Worm (Caenorhabditis elegans) whole organism, young adult: ENCODE measurements around the gene dhs-19.

Experiments
- B0336.3 ChIP-seq: fragments of 200-800 bp; sonication (Bioruptor generic); IDR thresholded peaks from 2 replicates; pipeline ENCODE4 v1.3.6; 2022; ENCODE audit warnings: missing genetic modification characterization, missing compliant biosample characterization
- C17E4.6 ChIP-seq: fragments of 200-800 bp; sonication (Bioruptor generic); IDR thresholded peaks from 2 replicates; pipeline ENCODE4 v1.3.6; 2022; ENCODE audit warnings: missing genetic modification reagents, missing genetic modification characterization, missing compliant biosample characterization
- F10E7.11 ChIP-seq: sonication (generic microtip); optimal IDR thresholded peaks from 2 replicates; lab custom pipeline; 2017; ENCODE audit warnings: mild to moderate bottlenecking, missing genetic modification characterization, moderate library complexity, missing compliant biosample characterization
- F23B12.7 ChIP-seq: sonication (generic microtip); optimal IDR thresholded peaks from 2 replicates; lab custom pipeline; 2017; ENCODE audit warnings: missing genetic modification characterization, mild to moderate bottlenecking, missing compliant biosample characterization, antibody characterized with exemption, moderate library complexity; ENCODE audit not compliant: insufficient read depth
- F37B4.10 ChIP-seq: fragments of 200-800 bp; sonication (Bioruptor generic); IDR thresholded peaks from 2 replicates; pipeline ENCODE4 v1.3.6; 2022; ENCODE audit warnings: missing genetic modification characterization, missing compliant biosample characterization
- F52B5.7 ChIP-seq: sonication (generic microtip); optimal IDR thresholded peaks from 2 replicates; lab custom pipeline; 2016; ENCODE audit warnings: mild to moderate bottlenecking, missing genetic modification characterization, missing compliant biosample characterization
- T26A5.8 ChIP-seq: sonication (generic microtip); optimal IDR thresholded peaks from 2 replicates; lab custom pipeline; 2016; ENCODE audit warnings: missing genetic modification characterization, missing compliant biosample characterization
- Y56A3A.18 ChIP-seq: fragments of 200-800 bp; sonication (Bioruptor generic); IDR thresholded peaks from 2 replicates; pipeline ENCODE4 v1.3.6; 2022; ENCODE audit warnings: missing genetic modification reagents, missing genetic modification characterization, missing compliant biosample characterization
- ZK185.1 ChIP-seq: sonication (generic microtip); optimal IDR thresholded peaks from 2 replicates; lab custom pipeline; 2016; ENCODE audit warnings: mild to moderate bottlenecking, missing genetic modification characterization, missing compliant biosample characterization; ENCODE audit not compliant: poor library complexity, severe bottlenecking
- akir-1 ChIP-seq: fragments of 200-800 bp; sonication (Bioruptor generic); optimal IDR thresholded peaks from 2 replicates; lab custom pipeline; 2018; ENCODE audit warnings: mild to moderate bottlenecking, missing genetic modification characterization, moderate library complexity, missing compliant biosample characterization
- aptf-2 ChIP-seq: fragments of 200-800 bp; sonication (Bioruptor generic); conservative IDR thresholded peaks from 2 replicates; pipeline ENCODE4 v1.3.6; 2022; ENCODE audit warnings: missing genetic modification reagents, missing genetic modification characterization, missing compliant biosample characterization
- attf-5 ChIP-seq: fragments of 200-800 bp; sonication (Bioruptor generic); optimal IDR thresholded peaks from 2 replicates; lab custom pipeline; 2018; ENCODE audit warnings: mild to moderate bottlenecking, missing genetic modification characterization, missing compliant biosample characterization
- cebp-1 ChIP-seq, 2 experiments: fragments of 200-800 bp in 1 of 2; sonication (Bioruptor generic) in 1 of 2; sonication (generic microtip) in 1 of 2; IDR thresholded peaks in 1 of 2; optimal IDR thresholded peaks in 1 of 2; 2 replicates each; pipeline versions ENCODE4 v1.3.6 to Lab custom; 2017 to 2022; ENCODE audit warnings: missing compliant biosample characterization in 2 of 2, missing genetic modification characterization in 2 of 2, mild to moderate bottlenecking in 1 of 2, missing genetic modification reagents in 1 of 2, moderate library complexity in 1 of 2
- fkh-3 ChIP-seq: sonication (generic microtip); optimal IDR thresholded peaks from 2 replicates; lab custom pipeline; 2016; ENCODE audit warnings: mild to moderate bottlenecking, missing genetic modification characterization, missing compliant biosample characterization
- hlh-12 ChIP-seq: sonication (generic microtip); optimal IDR thresholded peaks from 2 replicates; lab custom pipeline; 2016; ENCODE audit warnings: missing genetic modification characterization, missing compliant biosample characterization
- hmg-1.2 ChIP-seq: fragments of 200-800 bp; sonication (Bioruptor generic); IDR thresholded peaks from 2 replicates; pipeline ENCODE4 v1.3.6; 2022; ENCODE audit warnings: missing genetic modification reagents, missing genetic modification characterization, missing compliant biosample characterization
- hrde-1 ChIP-seq: sonication (generic microtip); optimal IDR thresholded peaks from 2 replicates; lab custom pipeline; 2016; ENCODE audit warnings: missing genetic modification characterization, mild to moderate bottlenecking, missing compliant biosample characterization, moderate library complexity, missing genotype, missing genetic modification reagents, borderline replicate concordance
- madf-10 ChIP-seq: sonication (generic microtip); optimal IDR thresholded peaks from 2 replicates; lab custom pipeline; 2016; ENCODE audit warnings: mild to moderate bottlenecking, missing genetic modification characterization, missing compliant biosample characterization
- madf-3 ChIP-seq: fragments of 200-800 bp; sonication (Bioruptor generic); IDR thresholded peaks from 2 replicates; pipeline ENCODE4 v1.3.6; 2022; ENCODE audit warnings: missing genetic modification reagents, missing genetic modification characterization, missing compliant biosample characterization
- nhr-80 ChIP-seq: sonication (generic microtip); optimal IDR thresholded peaks from 2 replicates; lab custom pipeline; 2016; ENCODE audit warnings: missing genetic modification characterization, missing compliant biosample characterization
- rcor-1 ChIP-seq: fragments of 200-800 bp; sonication (Bioruptor generic); IDR thresholded peaks from 2 replicates; pipeline ENCODE4 v1.3.6; 2022; ENCODE audit warnings: missing genetic modification reagents, missing genetic modification characterization, missing compliant biosample characterization
- rpc-1 ChIP-seq, 2 experiments: fragments of 150-350 bp in 1 of 2; sonication (generic microtip) in 1 of 2; optimal IDR thresholded peaks; 2 replicates each; lab custom pipeline; 2014 to 2018; ENCODE audit warnings: missing biosample characterization in 1 of 2, missing genetic modification characterization in 1 of 2, missing genetic modification reagents in 1 of 2, missing genotype in 1 of 2
- sdz-38 ChIP-seq: sonication (generic microtip); optimal IDR thresholded peaks from 2 replicates; lab custom pipeline; 2016; ENCODE audit warnings: missing genotype, missing genetic modification characterization, missing compliant biosample characterization
- snpc-1.3 ChIP-seq: sonication (generic microtip); optimal IDR thresholded peaks from 2 replicates; lab custom pipeline; 2017; ENCODE audit warnings: missing genetic modification characterization, mild to moderate bottlenecking, missing compliant biosample characterization, antibody characterized with exemption, moderate library complexity, missing genotype, missing genetic modification reagents; ENCODE audit not compliant: insufficient read depth
- snpc-4 ChIP-seq, 5 experiments: fragments of 150-350 bp in 1 of 5; sonication (generic microtip) in 4 of 5; optimal IDR thresholded peaks; 2 replicates each; lab custom pipeline; 2014 to 2018; ENCODE audit warnings: missing genetic modification characterization in 5 of 5, missing biosample characterization in 3 of 5, antibody characterized with exemption in 2 of 5, mild to moderate bottlenecking in 2 of 5, missing compliant biosample characterization in 2 of 5, missing genotype in 2 of 5, moderate library complexity in 2 of 5, missing genetic modification reagents in 1 of 5
- somi-1 ChIP-seq: fragments of 200-800 bp; sonication (Bioruptor generic); optimal IDR thresholded peaks from 2 replicates; lab custom pipeline; 2018; ENCODE audit warnings: mild to moderate bottlenecking, missing genetic modification characterization, missing compliant biosample characterization
- unc-130 ChIP-seq: sonication (generic microtip); optimal IDR thresholded peaks from 2 replicates; lab custom pipeline; 2016; ENCODE audit warnings: missing genetic modification reagents, missing genetic modification characterization, missing compliant biosample characterization
- zim-3 ChIP-seq: sonication (generic microtip); optimal IDR thresholded peaks from 2 replicates; lab custom pipeline; 2017; ENCODE audit warnings: mild to moderate bottlenecking, missing genetic modification characterization, moderate library complexity, missing compliant biosample characterization
- ztf-18 ChIP-seq: sonication (generic microtip); optimal IDR thresholded peaks from 2 replicates; lab custom pipeline; 2016; ENCODE audit warnings: missing genotype, mild to moderate bottlenecking, missing genetic modification characterization, missing compliant biosample characterization
- ztf-26 ChIP-seq: sonication (generic microtip); optimal IDR thresholded peaks from 2 replicates; lab custom pipeline; 2017; ENCODE audit warnings: missing genetic modification characterization, missing compliant biosample characterization
- ztf-28 ChIP-seq: fragments of 200-800 bp; sonication (Bioruptor generic); IDR thresholded peaks from 2 replicates; pipeline ENCODE4 v1.3.6; 2022; ENCODE audit warnings: missing genetic modification reagents, missing genetic modification characterization, missing compliant biosample characterization
- ztf-6 ChIP-seq: fragments of 200-800 bp; sonication (Bioruptor generic); IDR thresholded peaks from 2 replicates; pipeline ENCODE4 v1.3.6; 2022; ENCODE audit warnings: missing genetic modification reagents, missing genetic modification characterization, missing compliant biosample characterization

The dhs-19 gene

DNA sequence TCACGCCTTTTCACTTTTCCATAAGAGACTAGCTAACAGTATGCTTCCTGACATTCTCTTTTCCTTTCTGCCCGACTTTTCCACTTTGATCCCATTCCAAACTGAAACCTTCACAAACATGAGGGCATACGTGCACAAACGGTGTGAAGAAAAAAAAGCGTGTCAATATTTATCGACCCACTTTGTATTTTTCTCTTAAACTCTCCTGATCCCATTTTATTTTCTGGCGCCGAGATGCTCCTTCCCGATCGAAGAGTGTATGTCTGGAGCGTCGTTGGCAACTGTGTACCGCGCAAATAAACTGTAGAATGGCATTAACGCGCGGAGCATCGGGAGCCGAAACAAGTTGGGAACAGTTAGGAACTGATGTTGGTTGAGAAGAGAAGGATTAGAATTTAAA is 39.3 kb upstream of the dhs-19 start:
- no peak for TF ChIP-seq ztf-28 (GFP tag; lab: Robert Waterston, UW)

DNA sequence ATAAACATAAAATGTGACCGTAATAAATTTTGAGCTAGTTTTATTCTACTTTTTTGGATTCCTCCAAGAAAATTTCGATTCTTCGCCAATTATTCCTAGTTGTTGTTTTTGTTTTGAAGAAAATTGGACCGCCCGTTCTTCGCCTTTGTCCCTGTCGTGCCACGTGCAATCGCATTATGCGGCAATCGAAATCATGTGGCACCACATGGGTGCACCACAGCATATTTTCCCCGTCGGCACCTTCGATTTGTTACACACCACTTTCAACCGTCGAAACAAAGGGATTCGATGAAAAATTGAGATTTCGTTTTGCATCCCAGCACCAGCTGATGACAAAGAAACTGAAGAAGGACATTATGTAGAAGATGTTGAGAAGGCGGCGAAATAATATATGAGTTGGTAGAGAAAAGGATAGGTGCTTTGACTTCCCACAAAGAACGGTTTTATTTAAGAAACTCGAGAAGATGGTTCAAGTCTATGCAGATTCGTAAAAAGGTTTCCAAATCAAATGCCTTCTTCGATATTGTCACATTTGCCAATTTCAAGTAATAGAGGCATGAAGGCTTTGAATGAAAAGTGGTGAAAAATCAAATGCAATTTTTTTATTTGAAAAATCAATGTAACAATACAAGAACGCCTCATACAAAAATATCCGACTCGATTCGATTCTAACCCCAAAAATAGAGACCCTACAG is 38.5 kb upstream of the dhs-19 start:
- TF ChIP-seq snpc-4 (GFP tag; optimal IDR thresholded peaks at IDR 0.05; lab: Kevin White, UChicago), result no peak
- TF ChIP-seq snpc-4 (tag; optimal IDR thresholded peaks at IDR 0.05; lab: Kevin White, UChicago), result no peak
- no peak for TF ChIP-seq Y56A3A.18 (GFP tag; lab: Robert Waterston, UW)
- TF ChIP-seq T26A5.8 (tag; lab: Kevin White, UChicago), result no peak
- TF ChIP-seq attf-5 (GFP tag; lab: Kevin White, UChicago), result no peak
- TF ChIP-seq madf-10, result no peak
- TF ChIP-seq hmg-1.2 (GFP tag; lab: Robert Waterston, UW), result no peak
- TF ChIP-seq sdz-38 (tag; lab: Kevin White, UChicago), result no peak
- TF ChIP-seq zim-3, result no peak
- no peak for TF ChIP-seq ztf-26 (tag; lab: Kevin White, UChicago)
- TF ChIP-seq F23B12.7 (tag; lab: Kevin White, UChicago), result no peak
- no peak for TF ChIP-seq B0336.3
- no peak for TF ChIP-seq snpc-1.3 (tag; lab: Kevin White, UChicago)
- TF ChIP-seq akir-1 (GFP tag; lab: Kevin White, UChicago), result no peak
- no peak for TF ChIP-seq hrde-1 (tag; lab: Kevin White, UChicago)
- TF ChIP-seq hlh-12 (tag; lab: Kevin White, UChicago), result no peak
- TF ChIP-seq ztf-18 (tag; lab: Kevin White, UChicago), result no peak
- no peak for TF ChIP-seq C17E4.6 (GFP tag; lab: Robert Waterston, UW)
- no peak for TF ChIP-seq F10E7.11 (tag; lab: Kevin White, UChicago)

- TF ChIP-seq cebp-1 (GFP tag; IDR thresholded peaks at IDR 0.05; lab: Robert Waterston, UW), result no peak
- no peak for TF ChIP-seq cebp-1 (tag; optimal IDR thresholded peaks at IDR 0.05; lab: Kevin White, UChicago)
- no peak for TF ChIP-seq ztf-26 (tag; lab: Kevin White, UChicago)
- TF ChIP-seq unc-130 (GFP tag; lab: Kevin White, UChicago), result no peak
- TF ChIP-seq aptf-2, result no peak
- no peak for TF ChIP-seq F23B12.7 (tag; lab: Kevin White, UChicago)
- no peak for TF ChIP-seq rpc-1 (optimal IDR thresholded peaks at IDR 0.05; lab: Kevin White, UChicago)
- TF ChIP-seq rpc-1 (tag; optimal IDR thresholded peaks at IDR 0.05; lab: Kevin White, UChicago), result no peak
- TF ChIP-seq madf-3, result no peak
- no peak for TF ChIP-seq ZK185.1
- TF ChIP-seq attf-5 (GFP tag; lab: Kevin White, UChicago), result no peak
- TF ChIP-seq somi-1 (GFP tag; lab: Kevin White, UChicago), result no peak
- no peak for TF ChIP-seq F37B4.10 (GFP tag; lab: Robert Waterston, UW)
- no peak for TF ChIP-seq F52B5.7 (tag; lab: Kevin White, UChicago)
- no peak for TF ChIP-seq rcor-1
- TF ChIP-seq fkh-3 (tag; lab: Kevin White, UChicago), result no peak
Measured at ce11 chrV:11527531-11527930, 37.2 kb upstream of the dhs-19 start, which contains the start of gene ccch-1. TSS of gene ccch-1 (plus strand) at chrV:11527831.

DNA sequence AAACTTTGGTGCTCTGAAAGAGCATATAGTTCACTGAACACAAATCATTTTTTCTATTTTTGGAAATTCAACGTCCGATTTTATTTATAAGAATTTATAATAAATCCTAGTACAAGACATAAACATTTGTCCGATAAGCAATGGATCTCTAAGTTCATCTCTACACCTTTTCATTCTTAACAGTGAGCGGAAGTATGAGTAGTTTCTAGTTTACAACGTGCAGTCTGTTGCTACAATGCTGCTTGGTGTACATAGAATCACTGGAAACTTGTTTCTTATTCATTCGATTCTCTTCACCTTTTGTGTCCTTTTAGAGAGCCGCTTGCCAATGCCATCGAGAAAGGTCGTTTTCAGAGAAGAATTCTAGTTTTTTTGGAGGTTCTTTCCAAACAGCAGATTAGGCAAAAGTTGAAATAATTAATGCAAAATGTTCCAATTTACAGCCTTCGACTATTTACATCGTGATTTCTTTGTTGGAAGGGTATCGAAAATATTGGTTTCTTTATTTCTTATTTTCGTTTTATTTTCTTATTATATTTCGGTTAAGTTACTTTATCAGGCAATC is 36.7 kb upstream of the dhs-19 start:
- no peak for TF ChIP-seq nhr-80 (tag; lab: Kevin White, UChicago)
- TF ChIP-seq ztf-6 (GFP tag; lab: Robert Waterston, UW), result no peak
